Fruit fly (Drosophila melanogaster): Measurements from ENCODE around the gene Abd-B.

Abd-B gene

DNA sequence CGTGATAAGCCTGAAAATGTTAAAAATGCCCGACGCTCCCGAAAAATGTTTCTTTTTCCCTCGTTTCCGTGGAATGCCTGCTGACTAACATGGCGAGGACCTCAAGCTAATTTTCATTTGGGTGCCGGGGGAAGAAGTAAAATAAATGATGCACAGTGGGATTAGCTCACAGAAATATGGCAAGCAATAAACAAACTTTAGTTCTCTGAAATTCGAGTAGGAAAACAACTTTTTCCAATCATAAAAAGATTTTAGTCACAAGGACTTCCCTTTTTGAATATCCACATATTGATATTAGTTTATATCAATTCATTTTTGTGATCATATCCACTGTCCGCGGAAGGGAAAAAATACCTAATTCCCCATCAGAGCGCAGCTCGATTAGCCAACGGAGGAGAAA is 30.8 kb downstream of the Abd-B start (continued):
- TF ChIP-seq dmrt99B (tag; optimal IDR thresholded peaks at IDR 0.05) = no peak
- no peak for TF ChIP-seq vnd (GFP tag; IDR thresholded peaks at IDR 0.05; ENCODE audit: partially characterized antibody)
- no peak for TF ChIP-seq exex (tag; optimal IDR thresholded peaks at IDR 0.05)
- TF ChIP-seq danr (GFP tag; IDR thresholded peaks at IDR 0.05) = no peak
- TF ChIP-seq CG18262 (tag; optimal IDR thresholded peaks at IDR 0.05) = peak; percentile 44
- TF ChIP-seq CG34376 (GFP tag; optimal IDR thresholded peaks at IDR 0.05) = no peak
- no peak for TF ChIP-seq ap (GFP tag; IDR thresholded peaks at IDR 0.05)
- peak; percentile 39 for TF ChIP-seq Abd-B (GFP tag; optimal IDR thresholded peaks at IDR 0.05)
- peak; percentile 23 for TF ChIP-seq nmo (GFP tag; optimal IDR thresholded peaks at IDR 0.05)
- no peak for TF ChIP-seq klu (GFP tag; IDR thresholded peaks at IDR 0.05)
- TF ChIP-seq Dek (tag; optimal IDR thresholded peaks at IDR 0.05) = no peak
- TF ChIP-seq onecut (GFP tag; IDR thresholded peaks at IDR 0.05) = no peak
- no peak for TF ChIP-seq tx (GFP tag; optimal IDR thresholded peaks at IDR 0.05)
- no peak for TF ChIP-seq z (GFP tag; IDR thresholded peaks at IDR 0.05)
- no peak for TF ChIP-seq MBD-R2 (GFP tag; IDR thresholded peaks at IDR 0.05)
- no peak for TF ChIP-seq CG33557 (GFP tag; optimal IDR thresholded peaks at IDR 0.05)
- no peak for TF ChIP-seq lilli (GFP tag; optimal IDR thresholded peaks at IDR 0.05)
- TF ChIP-seq al (GFP tag; IDR thresholded peaks at IDR 0.05) = no peak
- TF ChIP-seq esg (GFP tag; conservative IDR thresholded peaks at IDR 0.05) = no peak
- TF ChIP-seq pho (GFP tag; optimal IDR thresholded peaks at IDR 0.05) = no peak
- no peak for TF ChIP-seq cwo (GFP tag; optimal IDR thresholded peaks at IDR 0.05)
- no peak for TF ChIP-seq CG10321 (GFP tag; IDR thresholded peaks at IDR 0.05)
- TF ChIP-seq CG31224 (GFP tag; IDR thresholded peaks at IDR 0.05) = no peak
- no peak for TF ChIP-seq Sry-δ (GFP tag; optimal IDR thresholded peaks at IDR 0.05)
- peak; percentile 38 for TF ChIP-seq CG17829 (tag; optimal IDR thresholded peaks at IDR 0.05)
- peak; percentile 6 for TF ChIP-seq CG4707 (GFP tag; optimal IDR thresholded peaks at IDR 0.05)
- TF ChIP-seq CG1602 (GFP tag; optimal IDR thresholded peaks at IDR 0.05) = no peak
- no peak for TF ChIP-seq gcm (GFP tag; optimal IDR thresholded peaks at IDR 0.05)
- TF ChIP-seq Sox102F (GFP tag; optimal IDR thresholded peaks at IDR 0.05) = no peak
- peak; percentile 45; the same call in 1 of the 2 replicates for TF ChIP-seq ara (GFP tag; IDR thresholded peaks at IDR 0.05)
- TF ChIP-seq Doc2 (GFP tag; IDR thresholded peaks at IDR 0.05) = no peak
- no peak for TF ChIP-seq crp (GFP tag; optimal IDR thresholded peaks at IDR 0.05)
- TF ChIP-seq CG18619 (GFP tag; optimal IDR thresholded peaks at IDR 0.05) = no peak
- TF ChIP-seq CG4730 (GFP tag; IDR thresholded peaks at IDR 0.05) = 0 out of 2 replicates have a peak, but pooled peaks have one; percentile 10
- TF ChIP-seq seq (GFP tag; IDR thresholded peaks at IDR 0.05) = no peak
- peak; percentile 38; the same call in 1 of the 2 replicates for TF ChIP-seq CG4404 (GFP tag; IDR thresholded peaks at IDR 0.05)
- peak; percentile 75 for TF ChIP-seq sens (GFP tag)
- no peak for TF ChIP-seq gfzf (GFP tag; optimal IDR thresholded peaks at IDR 0.05)
- no peak for TF ChIP-seq CG12942 (GFP tag; optimal IDR thresholded peaks at IDR 0.05)
- TF ChIP-seq Max (GFP tag; optimal IDR thresholded peaks at IDR 0.05) = no peak
- no peak for TF ChIP-seq lbe (GFP tag; optimal IDR thresholded peaks at IDR 0.05)
- TF ChIP-seq grau (tag; optimal IDR thresholded peaks at IDR 0.05) = no peak
- no peak for TF ChIP-seq CG16813 (GFP tag; IDR thresholded peaks at IDR 0.05; ENCODE audit: partially characterized antibody)
- TF ChIP-seq CG7987 (GFP tag; optimal IDR thresholded peaks at IDR 0.05) = no peak
- TF ChIP-seq CG2199 (GFP tag; IDR thresholded peaks at IDR 0.05) = no peak
- TF ChIP-seq pnt (GFP tag; optimal IDR thresholded peaks at IDR 0.05) = no peak
- TF ChIP-seq CG10959 (GFP tag; IDR thresholded peaks at IDR 0.05) = peak; percentile 35; the same call in 1 of the 2 replicates
- TF ChIP-seq CG2116 (GFP tag; optimal IDR thresholded peaks at IDR 0.05) = no peak
- TF ChIP-seq crc (GFP tag; optimal IDR thresholded peaks at IDR 0.05) = no peak
- TF ChIP-seq CG11723 (GFP tag; optimal IDR thresholded peaks at IDR 0.05) = no peak
- TF ChIP-seq CG10979 (tag; optimal IDR thresholded peaks at IDR 0.05) = peak; percentile 41
- no peak for TF ChIP-seq CG9215 (GFP tag; IDR thresholded peaks at IDR 0.05)

Data from whole organism, embryonic.